Fruit fly (Drosophila melanogaster) whole organism, embryonic: ENCODE data around the gene Srr.

Source experiments
- Awh ChIP-seq: fragments of 200-800 bp; sonication (Bioruptor generic); IDR thresholded peaks from 2 replicates; pipeline ENCODE4, ENCODE4 v1.3.6; 2022; ENCODE audit warnings: missing biosample characterization, missing genetic modification characterization
- CG10209 ChIP-seq: fragments of 200-800 bp; sonication (Bioruptor generic); optimal IDR thresholded peaks from 3 replicates; lab custom pipeline; 2017; ENCODE audit warnings: missing biosample characterization, mild to moderate bottlenecking, missing genetic modification characterization, missing genetic modification reagents
- CG11456 ChIP-seq: fragments of 200-800 bp; sonication (Bioruptor generic); IDR thresholded peaks from 3 replicates; pipeline ENCODE4 v1.3.6; 2022; ENCODE audit warnings: missing biosample characterization, missing genetic modification characterization
- CG13123 ChIP-seq: fragments of 200-800 bp; sonication (Bioruptor generic); optimal IDR thresholded peaks from 2 replicates; lab custom pipeline; 2016; ENCODE audit warnings: missing biosample characterization, missing genetic modification characterization
- CG14710 ChIP-seq: fragments of 200-800 bp; sonication (Bioruptor generic); optimal IDR thresholded peaks from 3 replicates; lab custom pipeline; 2019; ENCODE audit warnings: missing biosample characterization, mild to moderate bottlenecking, missing genetic modification characterization, moderate library complexity
- CG15269 ChIP-seq: fragments of 200-800 bp; sonication (Bioruptor generic); optimal IDR thresholded peaks from 2 replicates; lab custom pipeline; 2018; ENCODE audit warnings: missing biosample characterization, mild to moderate bottlenecking, missing genetic modification characterization, moderate library complexity
- CG17328 ChIP-seq: fragments of 200-800 bp; sonication (Bioruptor generic); IDR thresholded peaks from 2 replicates; pipeline ENCODE4 v1.3.6; 2022; ENCODE audit warnings: missing biosample characterization, missing genetic modification characterization
- CG18476 ChIP-seq: fragments of 200-800 bp; sonication (Bioruptor generic); optimal IDR thresholded peaks from 2 replicates; lab custom pipeline; 2016; ENCODE audit warnings: missing biosample characterization, mild to moderate bottlenecking, missing genetic modification characterization
- CG18619 ChIP-seq: fragments of 200-800 bp; sonication (Bioruptor generic); optimal IDR thresholded peaks from 3 replicates; lab custom pipeline; 2017; ENCODE audit warnings: missing biosample characterization, mild to moderate bottlenecking, missing genetic modification characterization
- CG31224 ChIP-seq: fragments of 200-800 bp; sonication (Bioruptor generic); IDR thresholded peaks from 2 replicates; pipeline ENCODE4 v1.3.6; 2022; ENCODE audit warnings: missing biosample characterization, missing genetic modification characterization
- CG3163 ChIP-seq: fragments of 200-800 bp; sonication (Bioruptor generic); optimal IDR thresholded peaks from 3 replicates; lab custom pipeline; 2016; ENCODE audit warnings: missing biosample characterization, missing genetic modification characterization
- CG3281 ChIP-seq: fragments of 200-800 bp; sonication (Bioruptor generic); optimal IDR thresholded peaks from 3 replicates; lab custom pipeline; 2017; ENCODE audit warnings: missing biosample characterization, mild to moderate bottlenecking, missing genetic modification characterization
- CG4707 ChIP-seq: fragments of 200-800 bp; sonication (Bioruptor generic); optimal IDR thresholded peaks from 2 replicates; lab custom pipeline; 2018; ENCODE audit warnings: missing biosample characterization, mild to moderate bottlenecking, missing genetic modification characterization, moderate library complexity
- CG4820 ChIP-seq: fragments of 200-800 bp; sonication (Bioruptor generic); optimal IDR thresholded peaks from 3 replicates; lab custom pipeline; 2016; ENCODE audit warnings: missing biosample characterization, missing genetic modification characterization
- CG4854 ChIP-seq: fragments of 200-800 bp; sonication (Bioruptor generic); optimal IDR thresholded peaks from 2 replicates; lab custom pipeline; 2016; ENCODE audit warnings: missing biosample characterization, missing genetic modification characterization, inconsistent platforms
- CG5245 ChIP-seq: fragments of 200-800 bp; sonication (Bioruptor generic); optimal IDR thresholded peaks from 3 replicates; lab custom pipeline; 2016; ENCODE audit warnings: missing biosample characterization, missing genetic modification characterization
- CG5953 ChIP-seq: fragments of 200-800 bp; sonication (Bioruptor generic); IDR thresholded peaks from 2 replicates; pipeline ENCODE4 v1.3.6; 2022; ENCODE audit warnings: missing biosample characterization, missing genetic modification characterization
- CG6654 ChIP-seq: fragments of 200-800 bp; sonication (Bioruptor generic); optimal IDR thresholded peaks from 2 replicates; lab custom pipeline; 2017; ENCODE audit warnings: missing biosample characterization, mild to moderate bottlenecking, missing genetic modification characterization
- CG8089 ChIP-seq: fragments of 200-800 bp; sonication (Bioruptor generic); optimal IDR thresholded peaks from 3 replicates; lab custom pipeline; 2016; ENCODE audit warnings: missing biosample characterization, missing genetic modification characterization
- CG9609 ChIP-seq: fragments of 200-800 bp; sonication (Bioruptor generic); optimal IDR thresholded peaks from 3 replicates; lab custom pipeline; 2016; ENCODE audit warnings: missing biosample characterization, missing genetic modification characterization
- CG9797 ChIP-seq: fragments of 200-800 bp; sonication (Bioruptor generic); optimal IDR thresholded peaks from 3 replicates; lab custom pipeline; 2018; ENCODE audit warnings: missing biosample characterization, mild to moderate bottlenecking, missing genetic modification characterization
- Deaf1 ChIP-seq: fragments of 200-800 bp; optimal IDR thresholded peaks from 3 replicates; lab custom pipeline; 2019; ENCODE audit warnings: missing biosample characterization, mild to moderate bottlenecking, missing genetic modification characterization, moderate library complexity
- E2f1 ChIP-seq: fragments of 200-800 bp; sonication (Bioruptor generic); IDR thresholded peaks from 2 replicates; pipeline ENCODE4 v1.3.6; 2022; ENCODE audit warnings: missing biosample characterization, missing genetic modification characterization
- Gsc ChIP-seq: fragments of 200-800 bp; sonication (Bioruptor generic); IDR thresholded peaks from 2 replicates; pipeline ENCODE4 v1.3.6; 2022; ENCODE audit warnings: missing biosample characterization, missing genetic modification characterization
- HLH4C ChIP-seq: fragments of 200-800 bp; sonication (Bioruptor generic); IDR thresholded peaks from 3 replicates; pipeline ENCODE4 v1.3.6; 2022; ENCODE audit warnings: missing biosample characterization, missing genetic modification characterization; ENCODE audit not compliant: partially characterized antibody
- HLHmδ ChIP-seq: fragments of 200-800 bp; sonication (Bioruptor generic); optimal IDR thresholded peaks from 2 replicates; lab custom pipeline; 2018; ENCODE audit warnings: missing biosample characterization, mild to moderate bottlenecking, missing genetic modification characterization, moderate library complexity
- Hsf ChIP-seq: fragments of 200-800 bp; sonication (Bioruptor generic); optimal IDR thresholded peaks from 3 replicates; lab custom pipeline; 2016; ENCODE audit warnings: missing biosample characterization, missing genetic modification characterization
- Ptx1 ChIP-seq: fragments of 200-800 bp; sonication (Bioruptor generic); IDR thresholded peaks from 2 replicates; pipeline ENCODE4 v1.3.6; 2022; ENCODE audit warnings: missing biosample characterization, missing genetic modification characterization
- Rfx ChIP-seq: fragments of 200-800 bp; sonication (Bioruptor generic); IDR thresholded peaks from 2 replicates; pipeline ENCODE4 v1.3.6; 2022; ENCODE audit warnings: missing biosample characterization, missing genetic modification characterization
- Six4 ChIP-seq: fragments of 200-800 bp; sonication (Bioruptor generic); optimal IDR thresholded peaks from 2 replicates; lab custom pipeline; 2016; ENCODE audit warnings: missing biosample characterization, missing genetic modification characterization
- Stat92E ChIP-seq, 3 experiments: fragments of >200 bp in 2 of 3; fragments of 200-800 bp in 1 of 3; sonication (Bioruptor generic) in 1 of 3; optimal IDR thresholded peaks; 2 replicates each; lab custom pipeline; 2017 to 2019; ENCODE audit warnings: missing biosample characterization in 3 of 3, missing genetic modification characterization in 3 of 3, mild to moderate bottlenecking in 1 of 3, moderate library complexity in 1 of 3
- Xbp1 ChIP-seq: fragments of 200-800 bp; sonication (Bioruptor generic); optimal IDR thresholded peaks from 3 replicates; lab custom pipeline; 2016; ENCODE audit warnings: missing biosample characterization, mild to moderate bottlenecking, missing genetic modification characterization
- abd-A ChIP-seq: fragments of 200-800 bp; sonication (Bioruptor generic); optimal IDR thresholded peaks from 3 replicates; lab custom pipeline; 2019; ENCODE audit warnings: missing biosample characterization, mild to moderate bottlenecking, missing genetic modification characterization, moderate library complexity
- ase ChIP-seq: fragments of 200-800 bp; sonication (Bioruptor generic); IDR thresholded peaks from 3 replicates; pipeline ENCODE4 v1.3.6; 2022; ENCODE audit warnings: missing biosample characterization, missing genetic modification characterization
- ash1 ChIP-seq: fragments of 200-800 bp; sonication (Bioruptor generic); optimal IDR thresholded peaks from 2 replicates; lab custom pipeline; 2018; ENCODE audit warnings: missing biosample characterization, mild to moderate bottlenecking, missing genetic modification characterization
- cg ChIP-seq: fragments of 200-800 bp; sonication (Bioruptor generic); optimal IDR thresholded peaks from 3 replicates; lab custom pipeline; 2019; ENCODE audit warnings: missing biosample characterization, mild to moderate bottlenecking, missing genetic modification characterization, moderate library complexity
- cwo ChIP-seq: fragments of 200-800 bp; sonication (Bioruptor generic); optimal IDR thresholded peaks from 3 replicates; lab custom pipeline; 2017; ENCODE audit warnings: missing biosample characterization, missing genetic modification characterization, mild to moderate bottlenecking, moderate library complexity, missing genetic modification reagents
- gsb ChIP-seq: fragments of 200-800 bp; sonication (Bioruptor generic); IDR thresholded peaks from 2 replicates; pipeline ENCODE4 v1.3.6; 2022; ENCODE audit warnings: missing biosample characterization, missing genetic modification characterization
- gsb-n ChIP-seq: fragments of 200-800 bp; sonication (Bioruptor generic); optimal IDR thresholded peaks from 3 replicates; lab custom pipeline; 2018; ENCODE audit warnings: missing biosample characterization, mild to moderate bottlenecking, missing genetic modification characterization
- klu ChIP-seq: fragments of 200-800 bp; sonication (Bioruptor generic); IDR thresholded peaks from 2 replicates; pipeline ENCODE4 v1.3.6; 2022; ENCODE audit warnings: missing biosample characterization, missing genetic modification characterization
- kni ChIP-seq: fragments of 200-800 bp; sonication (Bioruptor generic); optimal IDR thresholded peaks from 3 replicates; lab custom pipeline; 2017; ENCODE audit warnings: mild to moderate bottlenecking, missing biosample characterization, missing genetic modification reagents, missing genetic modification characterization
- nom ChIP-seq: fragments of 200-800 bp; sonication (Bioruptor generic); optimal IDR thresholded peaks from 2 replicates; lab custom pipeline; 2017; ENCODE audit warnings: missing biosample characterization, missing genetic modification characterization, mild to moderate bottlenecking, moderate library complexity, missing genetic modification reagents
- org-1 ChIP-seq: fragments of 200-800 bp; sonication (Bioruptor generic); optimal IDR thresholded peaks from 2 replicates; lab custom pipeline; 2017; ENCODE audit warnings: missing biosample characterization, missing genetic modification characterization
- pfk ChIP-seq: fragments of 200-800 bp; sonication (Bioruptor generic); optimal IDR thresholded peaks from 2 replicates; lab custom pipeline; 2018; ENCODE audit warnings: missing biosample characterization, mild to moderate bottlenecking, missing genetic modification characterization, moderate library complexity
- pho ChIP-seq: fragments of 200-800 bp; sonication (Bioruptor generic); optimal IDR thresholded peaks from 2 replicates; lab custom pipeline; 2016; ENCODE audit warnings: missing biosample characterization, missing genetic modification characterization
- rib ChIP-seq: fragments of 200-800 bp; sonication (Bioruptor generic); IDR thresholded peaks from 2 replicates; pipeline ENCODE4 v1.3.6; 2022; ENCODE audit warnings: missing biosample characterization, missing genetic modification characterization
- row ChIP-seq: fragments of 200-800 bp; sonication (Bioruptor generic); IDR thresholded peaks from 3 replicates; pipeline ENCODE4 v1.3.6; 2022; ENCODE audit warnings: missing biosample characterization, missing genetic modification characterization
- sc ChIP-seq, 3 experiments: fragments of >200 bp in 2 of 3; fragments of 200-800 bp in 1 of 3; sonication (Bioruptor generic) in 1 of 3; optimal IDR thresholded peaks; 2 replicates in 2 of 3; 3 replicates in 1 of 3; lab custom pipeline; 2017; ENCODE audit warnings: mild to moderate bottlenecking in 1 of 3, missing biosample characterization in 1 of 3, missing genetic modification characterization in 1 of 3, missing genetic modification reagents in 1 of 3
- sug ChIP-seq: fragments of 200-800 bp; optimal IDR thresholded peaks from 2 replicates; lab custom pipeline; 2019; ENCODE audit warnings: missing biosample characterization, mild to moderate bottlenecking, missing genetic modification characterization, moderate library complexity
- zf30C ChIP-seq: fragments of 200-800 bp; sonication (Bioruptor generic); optimal IDR thresholded peaks from 3 replicates; lab custom pipeline; 2018; ENCODE audit warnings: missing biosample characterization, mild to moderate bottlenecking, missing genetic modification characterization

The Srr gene

dm6 chr3R:9344791-9345208, 20.4 kb upstream of the Srr start (continued):
- TF ChIP-seq row: peak; percentile 54; the same call in 2 of the 3 replicates
- peak; percentile 38 for TF ChIP-seq cwo
- TF ChIP-seq gsb (GFP tag; lab: Robert Waterston, UW): no peak; the same call in 1 of the 2 replicates
- TF ChIP-seq Ptx1 (GFP tag; lab: Robert Waterston, UW): peak; percentile 47; the same call in 1 of the 2 replicates
- no peak for TF ChIP-seq zf30C (GFP tag; lab: Kevin White, UChicago)
- TF ChIP-seq Gsc (GFP tag; lab: Robert Waterston, UW): no peak
- no peak for TF ChIP-seq CG9797 (GFP tag; lab: Kevin White, UChicago)
- peak; percentile 30 for TF ChIP-seq CG18619 (GFP tag; lab: Kevin White, UChicago)
- TF ChIP-seq CG4707 (GFP tag; lab: Kevin White, UChicago): no peak
- peak; percentile 24 for TF ChIP-seq CG10209 (GFP tag; lab: Kevin White, UChicago)
- TF ChIP-seq org-1 (GFP tag; lab: Kevin White, UChicago): peak; percentile 20
- TF ChIP-seq CG31224 (GFP tag; lab: Robert Waterston, UW): no peak
- TF ChIP-seq CG9609: no peak
- no peak for TF ChIP-seq CG3163
- no peak for TF ChIP-seq E2f1 (GFP tag; lab: Robert Waterston, UW)
- TF ChIP-seq HLHmδ (GFP tag; lab: Kevin White, UChicago): no peak
- TF ChIP-seq CG18476 (GFP tag; lab: Kevin White, UChicago): no peak
- no peak for TF ChIP-seq ash1 (GFP tag; lab: Kevin White, UChicago)
- peak; percentile 21 for TF ChIP-seq CG5245 (GFP tag; lab: Kevin White, UChicago)
- no peak for TF ChIP-seq CG6654
- no peak for TF ChIP-seq Six4 (GFP tag; lab: Kevin White, UChicago)
- no peak for TF ChIP-seq cg (GFP tag; lab: Kevin White, UChicago)
- no peak for TF ChIP-seq CG5953 (GFP tag; lab: Robert Waterston, UW)
- TF ChIP-seq CG14710 (tag; lab: Kevin White, UChicago): peak; percentile 20
- TF ChIP-seq klu (GFP tag; lab: Robert Waterston, UW): no peak
- TF ChIP-seq kni (GFP tag; lab: Kevin White, UChicago): no peak
- no peak for TF ChIP-seq Deaf1
- TF ChIP-seq CG4820 (GFP tag; lab: Kevin White, UChicago): peak; percentile 33
- no peak for TF ChIP-seq sug (tag; lab: Kevin White, UChicago)
- TF ChIP-seq CG15269: peak; percentile 72
- no peak for TF ChIP-seq pfk (GFP tag; lab: Kevin White, UChicago)
- no peak for TF ChIP-seq rib
- TF ChIP-seq HLH4C: no peak
- no peak for TF ChIP-seq pho
- no peak for TF ChIP-seq CG3281
- TF ChIP-seq CG13123 (GFP tag; lab: Kevin White, UChicago): no peak
- peak; percentile 60 for TF ChIP-seq CG17328 (GFP tag; lab: Robert Waterston, UW)
- TF ChIP-seq abd-A (tag; lab: Kevin White, UChicago): no peak
- no peak for TF ChIP-seq CG11456 (GFP tag; lab: Robert Waterston, UW)
- no peak for TF ChIP-seq nom (GFP tag; lab: Kevin White, UChicago)
- TF ChIP-seq sc (optimal IDR thresholded peaks at IDR 0.05; lab: Kevin White, UChicago): no peak
- TF ChIP-seq sc (GFP tag; optimal IDR thresholded peaks at IDR 0.05; lab: Kevin White, UChicago): no peak
- peak; percentile 25 for TF ChIP-seq CG8089
- TF ChIP-seq gsb-n (tag; lab: Kevin White, UChicago): peak; percentile 25
- no peak for TF ChIP-seq CG4854 (GFP tag; lab: Kevin White, UChicago)
- peak; percentile 44 for TF ChIP-seq Hsf (GFP tag; lab: Kevin White, UChicago)
- TF ChIP-seq Rfx (GFP tag; lab: Robert Waterston, UW): 0 out of 2 replicates have a peak, but pooled peaks have one; percentile 22
- TF ChIP-seq ase (GFP tag; lab: Robert Waterston, UW): peak; percentile 8; the same call in 1 of the 3 replicates
- TF ChIP-seq Stat92E (GFP tag; optimal IDR thresholded peaks at IDR 0.05; lab: Kevin White, UChicago): no peak
- peak; percentile 59 for TF ChIP-seq Xbp1 (GFP tag; lab: Kevin White, UChicago)
- TF ChIP-seq Awh (GFP tag; lab: Robert Waterston, UW): peak; percentile 53; the same call in 1 of the 2 replicates
